Worm (Caenorhabditis elegans): Measurements from ENCODE around the gene F27D9.2.

Gene F27D9.2

DNA sequence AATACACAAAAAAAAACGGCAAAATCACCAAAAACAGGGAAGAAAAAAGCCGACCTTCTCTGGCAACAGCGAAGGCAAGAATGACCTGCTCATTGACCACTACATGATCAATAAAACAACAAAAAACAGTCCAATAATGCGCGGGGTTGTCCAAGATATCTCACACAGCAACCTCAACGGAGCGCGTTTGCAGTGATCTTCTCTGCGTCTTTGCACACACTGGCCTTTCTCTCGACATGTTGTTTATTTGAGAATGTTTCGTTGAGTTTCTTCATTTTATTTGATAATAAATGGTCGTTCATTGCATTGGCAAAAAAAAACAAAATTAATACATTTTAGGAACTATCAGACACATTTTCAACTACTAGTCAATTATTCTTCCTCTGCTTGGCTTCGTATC, 11.2 kb upstream of the F27D9.2 start (continued):
- TF ChIP-seq unc-62 (GFP tag; optimal IDR thresholded peaks at IDR 0.05 in 1 of 2) (no peak), unc-62 (tag; optimal IDR thresholded peaks at IDR 0.05) (no peak), nhr-41 (GFP tag; IDR thresholded peaks at IDR 0.05) (no peak), ztf-11 (tag; optimal IDR thresholded peaks at IDR 0.05) (no peak), unc-39 (tag; optimal IDR thresholded peaks at IDR 0.05) (no peak), ctbp-1 (GFP tag; IDR thresholded peaks at IDR 0.05) (no peak), ceh-20 (GFP tag; IDR thresholded peaks at IDR 0.05) (no peak), fos-1 (tag; optimal IDR thresholded peaks at IDR 0.05) (no peak), T26A8.4 (GFP tag; IDR thresholded peaks at IDR 0.05) (no peak; the same call in 1 of the 2 replicates), F10B5.3 (tag; optimal IDR thresholded peaks at IDR 0.05) (no peak), lin-38 (GFP tag; IDR thresholded peaks at IDR 0.05) (peak; percentile 72), Y75B8A.6 (GFP tag; IDR thresholded peaks at IDR 0.05) (no peak), aha-1 (tag) (no peak), mdl-1 (tag; optimal IDR thresholded peaks at IDR 0.05) (no peak), skn-1 (tag; optimal IDR thresholded peaks at IDR 0.05) (no peak), nhr-111 (GFP tag; optimal IDR thresholded peaks at IDR 0.05) (no peak), R02D3.7 (tag; optimal IDR thresholded peaks at IDR 0.05) (no peak), nhr-28 (tag; optimal IDR thresholded peaks at IDR 0.05) (peak; percentile 32), ceh-44 (GFP tag; IDR thresholded peaks at IDR 0.05) (no peak), Y5F2A.4 (GFP tag; optimal IDR thresholded peaks at IDR 0.05) (no peak), egl-43 (GFP tag; IDR thresholded peaks at IDR 0.05) (no peak), ztf-7 (tag; optimal IDR thresholded peaks at IDR 0.05) (no peak), duxl-1 (tag; optimal IDR thresholded peaks at IDR 0.05; ENCODE audit: poor library complexity) (no peak), Y48G9A.11 (GFP tag; IDR thresholded peaks at IDR 0.05) (no peak), daf-19 (GFP tag; conservative IDR thresholded peaks at IDR 0.05) (no peak), zip-2 (tag; optimal IDR thresholded peaks at IDR 0.05) (no peak), ceh-62 (tag; optimal IDR thresholded peaks at IDR 0.05) (no peak), ceh-32 (tag; optimal IDR thresholded peaks at IDR 0.05; ENCODE audit: poor library complexity) (no peak), nhr-11 (tag; optimal IDR thresholded peaks at IDR 0.05) (no peak), egl-27 (tag; optimal IDR thresholded peaks at IDR 0.05) (no peak), pqm-1 (tag; optimal IDR thresholded peaks at IDR 0.05) (no peak), snpc-1.2 (GFP tag; IDR thresholded peaks at IDR 0.05) (no peak), nhr-25 (tag; optimal IDR thresholded peaks at IDR 0.05; ENCODE audit: borderline replicate concordance, insufficient read depth) (no peak), zip-11 (GFP tag; IDR thresholded peaks at IDR 0.05) (no peak), cey-2 (tag; optimal IDR thresholded peaks at IDR 0.05; ENCODE audit: borderline replicate concordance, insufficient read depth) (no peak), lin-15B (tag; optimal IDR thresholded peaks at IDR 0.05) (no peak), tra-1 (GFP tag; IDR thresholded peaks at IDR 0.05) (no peak), madf-9 (GFP tag; conservative IDR thresholded peaks at IDR 0.05) (no peak), nhr-237 (tag; optimal IDR thresholded peaks at IDR 0.05) (no peak), Y105C5A.15 (GFP tag; IDR thresholded peaks at IDR 0.05) (no peak), php-3 (GFP tag; IDR thresholded peaks at IDR 0.05) (no peak), daf-12 (tag; optimal IDR thresholded peaks at IDR 0.05) (no peak), vab-7 (GFP tag; IDR thresholded peaks at IDR 0.05) (no peak), gei-8 (GFP tag; optimal IDR thresholded peaks at IDR 0.05) (no peak), F26F4.8 (GFP tag; conservative IDR thresholded peaks at IDR 0.05) (no peak), F44E2.7 (GFP tag; IDR thresholded peaks at IDR 0.05) (no peak), tag-97 (GFP tag; IDR thresholded peaks at IDR 0.05) (no peak), mxl-3 (GFP tag; optimal IDR thresholded peaks at IDR 0.05) (peak; percentile 36), F49E8.2 (tag; optimal IDR thresholded peaks at IDR 0.05; ENCODE audit: borderline replicate concordance) (no peak), nhr-102 (tag; optimal IDR thresholded peaks at IDR 0.05) (no peak), zfp-3 (GFP tag; conservative IDR thresholded peaks at IDR 0.05) (no peak), ces-1 (GFP tag; optimal IDR thresholded peaks at IDR 0.05) (no peak), D1046.2 (GFP tag; IDR thresholded peaks at IDR 0.05) (no peak)
